Fruit fly (Drosophila melanogaster): ENCODE data around the gene CG31715.

Gene CG31715

dm6 chr2L:10342471-10342870, 1.1 kb downstream of the CG31715 start, which contains the start of gene Sps2 (continued):
- no peak for TF ChIP-seq bigmax (GFP tag; optimal IDR thresholded peaks at IDR 0.05)
- TF ChIP-seq MBD-R2 (GFP tag; IDR thresholded peaks at IDR 0.05), result peak; percentile 89
- TF ChIP-seq ci (GFP tag; IDR thresholded peaks at IDR 0.05), result no peak
- peak; percentile 35 for TF ChIP-seq CG1603 (tag; optimal IDR thresholded peaks at IDR 0.05)
- no peak for TF ChIP-seq CG12299 (tag; optimal IDR thresholded peaks at IDR 0.05)
- peak; percentile 82 to 96 for TF ChIP-seq crp (GFP tag; optimal IDR thresholded peaks at IDR 0.05)
- peak; percentile 18 for TF ChIP-seq Dp (GFP tag; optimal IDR thresholded peaks at IDR 0.05)
- TF ChIP-seq CG17361 (GFP tag; IDR thresholded peaks at IDR 0.05), result 0 out of 3 replicates have a peak, but pooled peaks have one; percentile 15
- no peak for TF ChIP-seq schlank (tag; optimal IDR thresholded peaks at IDR 0.05)
- TF ChIP-seq ato (GFP tag; IDR thresholded peaks at IDR 0.05; ENCODE audit: partially characterized antibody), result peak; percentile 51; the same call in 1 of the 2 replicates
- TF ChIP-seq CG9876 (GFP tag; optimal IDR thresholded peaks at IDR 0.05), result no peak
- no peak; the same call in 2 of the 3 replicates for TF ChIP-seq zen2 (GFP tag; IDR thresholded peaks at IDR 0.05; ENCODE audit: partially characterized antibody)
- TF ChIP-seq CTCF (GFP tag; optimal IDR thresholded peaks at IDR 0.05), result no peak
- no peak for TF ChIP-seq CG30431 (GFP tag; optimal IDR thresholded peaks at IDR 0.05)
- TF ChIP-seq hbn (GFP tag; IDR thresholded peaks at IDR 0.05; ENCODE audit: partially characterized antibody), result peak; percentile 68; the same call in 1 of the 2 replicates
- TF ChIP-seq CG13624 (GFP tag; optimal IDR thresholded peaks at IDR 0.05), result peak; percentile 30
- TF ChIP-seq wek (GFP tag; optimal IDR thresholded peaks at IDR 0.05), result peak; percentile 4
- TF ChIP-seq gcm2 (GFP tag; optimal IDR thresholded peaks at IDR 0.05), result no peak
- TF ChIP-seq CG8388 (GFP tag; optimal IDR thresholded peaks at IDR 0.05), result peak; percentile 51
- no peak for TF ChIP-seq Tbp (GFP tag; optimal IDR thresholded peaks at IDR 0.05)
- peak; percentile 35 for TF ChIP-seq CG4617 (GFP tag; optimal IDR thresholded peaks at IDR 0.05; ENCODE audit: borderline replicate concordance)
- no peak for TF ChIP-seq CG16815 (GFP tag; optimal IDR thresholded peaks at IDR 0.05)
- peak; percentile 33 for TF ChIP-seq CG9727 (GFP tag; optimal IDR thresholded peaks at IDR 0.05)
- no peak for TF ChIP-seq bowl (GFP tag; IDR thresholded peaks at IDR 0.05)
- no peak for TF ChIP-seq croc (GFP tag; conservative IDR thresholded peaks at IDR 0.05)
- no peak for TF ChIP-seq sd (tag; optimal IDR thresholded peaks at IDR 0.05)
- TF ChIP-seq CG14710 (tag; optimal IDR thresholded peaks at IDR 0.05), result peak; percentile 45
- peak; percentile 83 for TF ChIP-seq Opbp (GFP tag; IDR thresholded peaks at IDR 0.05; ENCODE audit: partially characterized antibody)
- TF ChIP-seq CG17829 (tag; optimal IDR thresholded peaks at IDR 0.05), result peak; percentile 42
- peak; percentile 27 for TF ChIP-seq trem (tag; optimal IDR thresholded peaks at IDR 0.05)
- no peak for TF ChIP-seq CG12155 (GFP tag; optimal IDR thresholded peaks at IDR 0.05)
- TF ChIP-seq BEAF-32 (GFP tag; optimal IDR thresholded peaks at IDR 0.05), result peak; percentile 78
- peak in 1 of 2 experiments; percentile 44 for TF ChIP-seq tll (GFP tag; optimal IDR thresholded peaks at IDR 0.05)
- TF ChIP-seq CG15514 (GFP tag; optimal IDR thresholded peaks at IDR 0.05), result peak; percentile 51
- no peak for TF ChIP-seq Dbx (GFP tag; IDR thresholded peaks at IDR 0.05)
- peak; percentile 84 for TF ChIP-seq Sry-δ (GFP tag; optimal IDR thresholded peaks at IDR 0.05)
- TF ChIP-seq chn (GFP tag; optimal IDR thresholded peaks at IDR 0.05), result no peak
- no peak for TF ChIP-seq psq (GFP tag; optimal IDR thresholded peaks at IDR 0.05)
- no peak for TF ChIP-seq CG16779 (GFP tag; IDR thresholded peaks at IDR 0.05)
- no peak for TF ChIP-seq CG11456 (GFP tag; IDR thresholded peaks at IDR 0.05)
- TF ChIP-seq Pdp1 (GFP tag; optimal IDR thresholded peaks at IDR 0.05), result peak in 1 of 2 experiments; percentile 27
- no peak for TF ChIP-seq CG32772 (GFP tag; IDR thresholded peaks at IDR 0.05)
- no peak for TF ChIP-seq CG1233 (GFP tag; optimal IDR thresholded peaks at IDR 0.05)
- TF ChIP-seq Xbp1 (GFP tag; optimal IDR thresholded peaks at IDR 0.05), result peak; percentile 11
- no peak for TF ChIP-seq CG5953 (GFP tag; IDR thresholded peaks at IDR 0.05)
- peak; percentile 37; the same call in 1 of the 2 replicates for TF ChIP-seq CG14441 (GFP tag; IDR thresholded peaks at IDR 0.05)
- no peak for TF ChIP-seq Hr3 (GFP tag; optimal IDR thresholded peaks at IDR 0.05)
- TF ChIP-seq jigr1 (GFP tag; IDR thresholded peaks at IDR 0.05), result no peak
- TF ChIP-seq HmgZ (tag; optimal IDR thresholded peaks at IDR 0.05), result peak; percentile 23
- no peak for TF ChIP-seq Poxn (GFP tag; IDR thresholded peaks at IDR 0.05)
- peak; percentile 48; the same call in 1 of the 3 replicates for TF ChIP-seq CG34422 (GFP tag; IDR thresholded peaks at IDR 0.05)
